Fruit fly (Drosophila melanogaster) Kc167 (cell line): ENCODE measurements around the gene Hrd3.

ENCODE experiments used
- h ChIP-seq: fragments of >200 bp; optimal IDR thresholded peaks from 3 replicates; lab custom pipeline; 2018; ENCODE audit warnings: missing external identifiers
- psq ChIP-seq: fragments of >200 bp; optimal IDR thresholded peaks from 2 replicates; lab custom pipeline; 2017; ENCODE audit warnings: missing external identifiers

dm6 chr3R:23722680-23723372 is 35.5 kb downstream of the Hrd3 start, which contains the start of gene CG10365:
- TF ChIP-seq psq (lab: Kevin White, UChicago), result no peak
- TF ChIP-seq h (lab: Kevin White, UChicago), result no peak
